Worm (Caenorhabditis elegans) whole organism, midembryonic: ENCODE data around the gene unc-119.

Experiments
- T22C8.4 ChIP-seq: fragments of 200-800 bp; sonication (Bioruptor generic); IDR thresholded peaks from 2 replicates; pipeline ENCODE4 v1.3.6; 2022; ENCODE audit warnings: missing genetic modification characterization, missing compliant biosample characterization
- cog-1 ChIP-seq: sonication (generic microtip); optimal IDR thresholded peaks from 2 replicates; lab custom pipeline; 2016; ENCODE audit warnings: missing genetic modification characterization, missing compliant biosample characterization
- flt-1 ChIP-seq: fragments of 200-800 bp; sonication (Bioruptor generic); IDR thresholded peaks from 2 replicates; pipeline ENCODE4 v1.3.6; 2022; ENCODE audit warnings: missing genetic modification characterization, missing compliant biosample characterization
- klf-2 ChIP-seq: fragments of 200-800 bp; sonication (Bioruptor generic); conservative IDR thresholded peaks from 2 replicates; pipeline ENCODE4 v1.3.6; 2022; ENCODE audit warnings: missing genetic modification reagents, missing genetic modification characterization, missing compliant biosample characterization
- med-1 ChIP-seq: sonication (generic microtip); optimal IDR thresholded peaks from 2 replicates; lab custom pipeline; 2017; ENCODE audit warnings: missing genetic modification characterization, mild to moderate bottlenecking, missing compliant biosample characterization, antibody characterized with exemption, missing genetic modification reagents; ENCODE audit not compliant: insufficient read depth
- ref-1 ChIP-seq: fragments of 200-800 bp; sonication (Bioruptor generic); conservative IDR thresholded peaks from 2 replicates; pipeline ENCODE4 v1.3.6; 2022; ENCODE audit warnings: missing genetic modification reagents, missing genetic modification characterization, missing compliant biosample characterization
- ztf-23 ChIP-seq: fragments of 200-800 bp; sonication (Bioruptor generic); IDR thresholded peaks from 2 replicates; pipeline ENCODE4 v1.3.6; 2022; ENCODE audit warnings: missing genetic modification reagents, missing genetic modification characterization, missing compliant biosample characterization
- ztf-29 ChIP-seq: fragments of 200-800 bp; sonication (Bioruptor generic); IDR thresholded peaks from 2 replicates; pipeline ENCODE4 v1.3.6; 2022; ENCODE audit warnings: missing genetic modification reagents, missing genetic modification characterization, missing compliant biosample characterization

DNA sequence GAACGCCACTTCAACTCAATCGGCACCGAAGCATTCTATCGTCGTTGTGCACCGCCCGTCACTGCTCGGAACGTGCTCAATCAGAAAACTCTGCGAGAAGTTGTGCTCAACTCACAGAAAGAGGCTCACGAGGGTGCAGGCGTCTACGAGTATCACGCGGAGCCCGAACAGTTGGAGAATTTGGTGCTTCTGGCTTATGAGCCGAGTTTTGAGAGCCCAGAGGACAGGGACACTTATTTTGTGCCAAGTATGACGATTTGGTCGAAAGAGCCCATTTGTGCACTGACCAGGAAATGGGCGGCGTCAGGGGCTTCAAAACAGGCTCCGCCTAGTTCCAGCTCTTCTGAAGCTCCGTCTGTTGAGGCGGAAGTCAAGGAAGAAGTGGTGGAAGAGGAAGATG is 13.6 kb upstream of the unc-119 start:
- no peak for TF ChIP-seq cog-1 (tag; lab: Kevin White, UChicago)
- TF ChIP-seq ref-1 = no peak
- TF ChIP-seq T22C8.4 (GFP tag; lab: Robert Waterston, UW) = no peak
- TF ChIP-seq ztf-23 (GFP tag; lab: Robert Waterston, UW) = no peak
- no peak for TF ChIP-seq ztf-29 (GFP tag; lab: Robert Waterston, UW)
- no peak for TF ChIP-seq flt-1 (GFP tag; lab: Robert Waterston, UW)
- no peak for TF ChIP-seq med-1 (GFP tag; lab: Kevin White, UChicago)
- no peak for TF ChIP-seq klf-2 (GFP tag; lab: Robert Waterston, UW)
